Fruit fly (Drosophila melanogaster) Kc167 (cell line): ENCODE results near the gene CG4613.

Experiments
- Myc ChIP-seq: fragments of >200 bp; optimal IDR thresholded peaks from 2 replicates; lab custom pipeline; 2017; ENCODE audit warnings: missing external identifiers
- Sin3A ChIP-seq: fragments of >200 bp; optimal IDR thresholded peaks from 2 replicates; lab custom pipeline; 2018; ENCODE audit warnings: missing external identifiers
- insv ChIP-seq: fragments of >200 bp; optimal IDR thresholded peaks from 3 replicates; lab custom pipeline; 2018; ENCODE audit warnings: missing external identifiers
- psq ChIP-seq: fragments of >200 bp; optimal IDR thresholded peaks from 2 replicates; lab custom pipeline; 2017; ENCODE audit warnings: missing external identifiers

DNA sequence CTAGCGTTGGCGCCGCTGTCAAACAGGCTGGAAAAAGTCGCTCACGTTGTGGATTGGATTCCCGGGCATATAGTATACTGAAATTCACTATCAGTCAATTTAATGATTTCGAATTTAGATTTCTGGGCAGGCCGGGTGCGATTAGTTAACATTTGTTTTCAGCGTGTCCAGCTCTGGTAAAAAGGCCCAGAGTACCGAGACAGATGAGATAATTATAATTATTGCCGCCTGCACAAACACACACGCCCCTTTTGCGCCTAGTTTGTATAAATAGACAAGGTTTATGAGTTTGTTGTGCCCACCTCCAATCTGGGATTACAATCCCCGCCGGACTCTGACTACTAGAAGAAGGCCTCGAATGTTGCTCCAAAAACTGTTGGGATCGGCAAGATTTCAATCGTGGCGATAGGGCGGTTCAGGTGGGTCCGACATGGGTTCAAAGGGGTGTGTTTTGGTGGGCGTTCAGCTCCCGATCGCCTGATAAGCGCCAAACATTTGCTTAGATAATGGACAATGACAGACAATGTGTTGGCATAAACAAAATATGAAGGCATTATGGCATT, 37.5 kb upstream of the CG4613 start:
- no peak for TF ChIP-seq insv (lab: Kevin White, UChicago)
- TF ChIP-seq psq (lab: Kevin White, UChicago) = no peak
- TF ChIP-seq Myc = no peak
- no peak for TF ChIP-seq Sin3A (lab: Kevin White, UChicago)
